Fruit fly (Drosophila melanogaster) Kc167 (cell line): Measurements from ENCODE around the gene CG3919.

Source experiments
- Sin3A ChIP-seq: fragments of >200 bp; optimal IDR thresholded peaks from 2 replicates; lab custom pipeline; 2018; ENCODE audit warnings: missing external identifiers
- h ChIP-seq: fragments of >200 bp; optimal IDR thresholded peaks from 3 replicates; lab custom pipeline; 2018; ENCODE audit warnings: missing external identifiers
- insv ChIP-seq: fragments of >200 bp; optimal IDR thresholded peaks from 3 replicates; lab custom pipeline; 2018; ENCODE audit warnings: missing external identifiers

- no peak for TF ChIP-seq h (lab: Kevin White, UChicago)
- TF ChIP-seq Sin3A (lab: Kevin White, UChicago) = no peak
- no peak for TF ChIP-seq insv (lab: Kevin White, UChicago)
Measured at dm6 chr3L:14450347-14450926, 40.0 kb downstream of the CG3919 start.
